Fruit fly (Drosophila melanogaster) whole organism, prepupa: Measurements from ENCODE around the gene sno.

Experiments used
- CG10669 ChIP-seq: fragments of 200-800 bp; sonication (Bioruptor generic); optimal IDR thresholded peaks from 3 replicates; lab custom pipeline; 2018; ENCODE audit warnings: missing biosample characterization, mild to moderate bottlenecking, missing genetic modification characterization, moderate library complexity
- CG11762 ChIP-seq: fragments of 200-800 bp; sonication (Bioruptor generic); optimal IDR thresholded peaks from 3 replicates; lab custom pipeline; 2016; ENCODE audit warnings: missing biosample characterization, missing genetic modification characterization; ENCODE audit not compliant: insufficient read depth
- CG34406 ChIP-seq: fragments of 200-800 bp; sonication (Bioruptor generic); optimal IDR thresholded peaks from 3 replicates; lab custom pipeline; 2016; ENCODE audit warnings: missing biosample characterization, missing genetic modification characterization
- Gug ChIP-seq: fragments of 200-800 bp; sonication (Bioruptor generic); IDR thresholded peaks from 2 replicates; pipeline ENCODE4 v1.3.6; 2022; ENCODE audit warnings: missing biosample characterization, missing genetic modification characterization
- Hr39 ChIP-seq: fragments of 200-800 bp; sonication (Bioruptor generic); optimal IDR thresholded peaks from 2 replicates; lab custom pipeline; 2016; ENCODE audit warnings: missing biosample characterization, missing genetic modification characterization
- Sox102F ChIP-seq: fragments of 200-800 bp; sonication (Bioruptor generic); optimal IDR thresholded peaks from 2 replicates; lab custom pipeline; 2016; ENCODE audit warnings: missing biosample characterization, mild to moderate bottlenecking, missing genetic modification characterization
- acj6 ChIP-seq: fragments of 200-800 bp; sonication (Bioruptor generic); optimal IDR thresholded peaks from 3 replicates; lab custom pipeline; 2016; ENCODE audit warnings: missing biosample characterization, missing genetic modification characterization
- vri ChIP-seq: fragments of 200-800 bp; sonication (Bioruptor generic); optimal IDR thresholded peaks from 3 replicates; lab custom pipeline; 2016; ENCODE audit warnings: missing biosample characterization, mild to moderate bottlenecking, missing genetic modification characterization

DNA sequence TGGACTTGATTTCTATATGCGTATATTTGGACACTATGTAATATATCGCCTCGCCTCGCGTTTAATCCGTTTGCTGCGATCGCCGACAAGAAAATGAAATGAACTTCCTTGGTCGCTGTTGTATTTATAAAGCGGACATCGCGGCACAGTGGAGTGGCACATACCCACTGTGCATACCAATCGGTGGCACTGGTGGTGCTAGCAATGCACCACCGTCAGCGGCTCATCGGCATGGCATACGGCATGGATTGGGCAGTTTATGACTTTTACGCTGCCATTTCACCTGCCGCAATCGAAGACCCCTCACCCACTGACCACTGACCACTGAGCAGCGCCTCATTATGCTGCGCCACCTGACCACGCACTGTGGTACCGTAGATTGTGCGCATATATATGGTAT lies 19.7 kb downstream of the sno start, which contains the start of gene CG12723:
- TF ChIP-seq CG10669 (GFP tag; lab: Kevin White, UChicago) (no peak), Sox102F (GFP tag; lab: Kevin White, UChicago) (no peak), Gug (GFP tag; lab: Robert Waterston, UW) (no peak), acj6 (GFP tag; lab: Kevin White, UChicago) (no peak), CG11762 (GFP tag; lab: Kevin White, UChicago) (no peak), vri (GFP tag; lab: Kevin White, UChicago) (no peak), CG34406 (GFP tag; lab: Kevin White, UChicago) (no peak), Hr39 (no peak)
